Fruit fly (Drosophila melanogaster): ENCODE data around the gene CG31689.

Gene CG31689

DNA sequence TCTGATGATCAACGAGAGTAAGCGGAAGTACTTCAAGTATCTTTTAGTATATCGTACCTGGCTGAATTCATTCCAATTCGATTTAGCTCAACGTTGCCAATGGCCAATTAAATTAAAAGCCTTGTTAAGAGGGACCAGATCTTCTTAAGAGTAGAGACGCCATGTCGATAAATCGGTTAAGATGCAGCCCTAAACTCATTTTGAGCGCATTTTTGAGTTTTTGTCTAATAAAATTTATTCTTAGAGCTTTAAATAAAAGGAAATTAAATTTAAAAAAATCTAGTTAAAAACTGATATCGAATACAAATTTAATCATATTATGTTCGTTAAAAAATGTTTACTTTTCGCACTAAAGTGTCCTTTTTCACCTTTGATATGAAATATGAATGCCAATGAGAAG is 29.1 kb upstream of the CG31689 start, which contains the start of gene Trf5:
Trf5 (minus strand) TSS at position 101 of the 400 bp plus-strand sequence.
- TF ChIP-seq CG5245 (GFP tag; optimal IDR thresholded peaks at IDR 0.05): no peak
- no peak for TF ChIP-seq CG14441 (GFP tag; IDR thresholded peaks at IDR 0.05)
- TF ChIP-seq vnd (GFP tag; IDR thresholded peaks at IDR 0.05; ENCODE audit: partially characterized antibody): no peak
- no peak for TF ChIP-seq gro (GFP tag; optimal IDR thresholded peaks at IDR 0.05)

DNA sequence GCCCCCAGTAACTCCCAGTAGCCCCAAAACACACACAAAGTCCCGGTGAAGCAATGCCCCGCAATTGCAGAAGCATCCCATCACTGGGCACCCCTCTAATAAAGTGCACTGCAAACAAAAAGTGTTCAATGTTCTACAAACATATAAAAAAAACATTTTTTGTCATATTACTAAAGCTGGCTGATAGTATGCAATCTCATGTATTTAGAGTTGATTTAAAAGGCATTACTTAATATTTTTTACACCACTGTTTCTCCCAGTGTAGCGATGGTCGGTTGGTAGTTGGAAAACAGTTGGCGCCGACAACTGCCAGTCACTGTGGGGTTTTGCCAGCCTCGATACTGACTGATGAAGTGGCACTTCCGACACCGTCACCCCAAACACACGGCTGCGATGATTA is 5.1 kb upstream of the CG31689 start:
- TF ChIP-seq CG8944 (GFP tag; optimal IDR thresholded peaks at IDR 0.05): peak; percentile 14
- TF ChIP-seq zfh1 (GFP tag; IDR thresholded peaks at IDR 0.05): 0 out of 3 replicates have a peak, but pooled peaks have one; percentile 22
- peak; percentile 44; the same call in 1 of the 2 replicates for TF ChIP-seq CG14014 (GFP tag; IDR thresholded peaks at IDR 0.05)
- TF ChIP-seq CG42726 (GFP tag; IDR thresholded peaks at IDR 0.05; ENCODE audit: partially characterized antibody): no peak
- TF ChIP-seq caup (GFP tag; optimal IDR thresholded peaks at IDR 0.05; ENCODE audit: severe bottlenecking): peak; percentile 10
- no peak for TF ChIP-seq CG10274 (GFP tag; optimal IDR thresholded peaks at IDR 0.05)
- TF ChIP-seq Side (GFP tag; optimal IDR thresholded peaks at IDR 0.05): peak; percentile 7
- peak; percentile 38; the same call in 1 of the 2 replicates for TF ChIP-seq ranshi (GFP tag; IDR thresholded peaks at IDR 0.05)
- TF ChIP-seq CG6689 (GFP tag; IDR thresholded peaks at IDR 0.05): peak; percentile 47; the same call in 1 of the 2 replicates
- peak; percentile 43 for TF ChIP-seq Hmr (GFP tag; optimal IDR thresholded peaks at IDR 0.05)
- TF ChIP-seq Mrtf (GFP tag; IDR thresholded peaks at IDR 0.05): 0 out of 3 replicates have a peak, but pooled peaks have one; percentile 38
- TF ChIP-seq CkIIα-i1 (GFP tag; IDR thresholded peaks at IDR 0.05): no peak
- TF ChIP-seq CoRest (tag; optimal IDR thresholded peaks at IDR 0.05): peak; percentile 10
- no peak for TF ChIP-seq CG11723 (GFP tag; optimal IDR thresholded peaks at IDR 0.05)
- no peak for TF ChIP-seq dm (GFP tag; optimal IDR thresholded peaks at IDR 0.05)
- TF ChIP-seq Rfx (GFP tag; IDR thresholded peaks at IDR 0.05): peak; percentile 40; the same call in 1 of the 2 replicates
- peak; percentile 8 for TF ChIP-seq CG3281 (GFP tag; optimal IDR thresholded peaks at IDR 0.05)
- TF ChIP-seq gro (GFP tag; optimal IDR thresholded peaks at IDR 0.05): no peak
- TF ChIP-seq Dip3 (GFP tag; optimal IDR thresholded peaks at IDR 0.05): peak; percentile 18
- peak; percentile 14 for TF ChIP-seq CG17385 (GFP tag; optimal IDR thresholded peaks at IDR 0.05)
- TF ChIP-seq D19A (tag; optimal IDR thresholded peaks at IDR 0.05): no peak
- 0 out of 2 replicates have a peak, but pooled peaks have one; percentile 40 for TF ChIP-seq Oaz (GFP tag; IDR thresholded peaks at IDR 0.05)
- TF ChIP-seq Antp (GFP tag; optimal IDR thresholded peaks at IDR 0.05): no peak
- TF ChIP-seq MESR4 (GFP tag; optimal IDR thresholded peaks at IDR 0.05): no peak
- peak; percentile 13 for TF ChIP-seq mam (GFP tag; optimal IDR thresholded peaks at IDR 0.05)
- TF ChIP-seq YL-1 (GFP tag; optimal IDR thresholded peaks at IDR 0.05): no peak
- peak; percentile 7 for TF ChIP-seq dmrt99B (tag; optimal IDR thresholded peaks at IDR 0.05)
- TF ChIP-seq CG8290 (GFP tag; optimal IDR thresholded peaks at IDR 0.05): no peak
- peak in 1 of 2 experiments; percentile 1 for TF ChIP-seq CG8290 (tag; optimal IDR thresholded peaks at IDR 0.05)
- peak in 1 of 2 experiments; percentile 12 for TF ChIP-seq dpn (GFP tag; optimal IDR thresholded peaks at IDR 0.05)
- TF ChIP-seq CG10366 (GFP tag; IDR thresholded peaks at IDR 0.05): 0 out of 2 replicates have a peak, but pooled peaks have one; percentile 14
- TF ChIP-seq CG32532 (GFP tag; IDR thresholded peaks at IDR 0.05): peak; percentile 44; the same call in 1 of the 2 replicates
- no peak for TF ChIP-seq dmrt11E (tag; optimal IDR thresholded peaks at IDR 0.05)
- TF ChIP-seq HLH3B (GFP tag; IDR thresholded peaks at IDR 0.05): 0 out of 2 replicates have a peak, but pooled peaks have one; percentile 5
- TF ChIP-seq CG6765 (GFP tag; optimal IDR thresholded peaks at IDR 0.05): no peak
- no peak for TF ChIP-seq exex (tag; optimal IDR thresholded peaks at IDR 0.05)
- peak; percentile 50 for TF ChIP-seq CG11504 (tag; optimal IDR thresholded peaks at IDR 0.05)
- peak; percentile 6 for TF ChIP-seq Oli (tag; optimal IDR thresholded peaks at IDR 0.05)
- peak; percentile 60 for TF ChIP-seq CG2120 (GFP tag; optimal IDR thresholded peaks at IDR 0.05)
- peak; percentile 42 for TF ChIP-seq CG15269 (tag; optimal IDR thresholded peaks at IDR 0.05)
- TF ChIP-seq sisA (GFP tag; IDR thresholded peaks at IDR 0.05): peak; percentile 39; the same call in 1 of the 2 replicates
- TF ChIP-seq Bteb2 (GFP tag; optimal IDR thresholded peaks at IDR 0.05): no peak
- no peak for TF ChIP-seq CG3407 (GFP tag; optimal IDR thresholded peaks at IDR 0.05)
- no peak for TF ChIP-seq Poxn (GFP tag; IDR thresholded peaks at IDR 0.05)
- peak; percentile 39; the same call in 1 of the 3 replicates for TF ChIP-seq ci (GFP tag; IDR thresholded peaks at IDR 0.05)
- TF ChIP-seq Sox102F (GFP tag; optimal IDR thresholded peaks at IDR 0.05): peak; percentile 27

Measured in whole organism, embryonic.